Fruit fly (Drosophila melanogaster) S2 (cell line): ENCODE data around the gene CG14456.

Experiments
- CG8478 ChIP-seq: fragments of >200 bp; optimal IDR thresholded peaks from 2 replicates; lab custom pipeline; 2018
- CTCF ChIP-seq, 2 experiments: fragments of >200 bp; optimal IDR thresholded peaks; 2 replicates each; lab custom pipeline; 2018

dm6 chr3L:22648372-22648771, 38.6 kb upstream of the CG14456 start, which contains the start of gene CG33770:
- TF ChIP-seq CG8478 (lab: Kevin White, UChicago), result no peak
- no peak for TF ChIP-seq CTCF (optimal IDR thresholded peaks at IDR 0.05; lab: Kevin White, UChicago)
